Fruit fly (Drosophila melanogaster) ovary, adult (tissue): ENCODE data around the gene jigr1.
A peak's percentile ranks its signal among the peaks of the same experiment; 100 is the strongest.

Source experiments
- CG17801 ChIP-seq: fragments of 200-800 bp; optimal IDR thresholded peaks from 2 replicates; lab custom pipeline; 2019; ENCODE audit warnings: missing biosample characterization, mild to moderate bottlenecking, missing genetic modification characterization, moderate library complexity; ENCODE audit not compliant: partially characterized antibody

Gene jigr1

DNA sequence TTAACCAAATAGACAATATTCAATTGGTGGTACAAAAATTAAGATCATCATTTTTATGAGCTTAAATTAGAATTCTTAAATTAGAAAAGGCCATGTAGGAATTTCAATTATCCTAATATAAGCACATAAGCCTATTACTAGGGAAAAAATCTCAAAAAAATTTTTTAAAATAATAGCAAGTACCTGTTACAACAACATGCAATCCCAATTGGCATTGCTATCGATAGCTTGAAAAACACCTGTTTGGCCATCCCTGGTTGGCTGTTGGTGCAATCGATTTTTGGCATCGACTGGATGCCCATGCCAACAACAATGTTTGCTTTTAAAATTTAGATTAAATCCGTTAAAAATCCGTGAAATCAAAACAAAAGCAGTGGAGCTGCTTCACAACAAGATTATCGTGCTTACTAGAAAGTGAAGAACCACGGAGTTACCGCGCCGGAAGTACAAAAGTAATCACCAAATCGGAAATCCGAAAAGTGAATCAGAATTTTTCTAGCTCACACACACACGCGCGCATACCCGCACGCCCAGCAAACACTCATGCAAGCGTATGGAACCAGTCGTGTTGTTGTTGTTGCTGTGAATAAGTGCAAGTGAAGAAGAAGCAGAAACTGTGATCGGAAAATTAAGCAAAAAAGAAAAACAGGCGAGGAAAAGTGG, 24.0 kb downstream of the jigr1 start, which contains the start of gene RASSF8:
Gene RASSF8 (plus strand): TSS at position 265 of the 663 bp plus-strand sequence.
- peak; percentile 48 for TF ChIP-seq CG17801 (GFP tag; lab: Kevin White, UChicago)

DNA sequence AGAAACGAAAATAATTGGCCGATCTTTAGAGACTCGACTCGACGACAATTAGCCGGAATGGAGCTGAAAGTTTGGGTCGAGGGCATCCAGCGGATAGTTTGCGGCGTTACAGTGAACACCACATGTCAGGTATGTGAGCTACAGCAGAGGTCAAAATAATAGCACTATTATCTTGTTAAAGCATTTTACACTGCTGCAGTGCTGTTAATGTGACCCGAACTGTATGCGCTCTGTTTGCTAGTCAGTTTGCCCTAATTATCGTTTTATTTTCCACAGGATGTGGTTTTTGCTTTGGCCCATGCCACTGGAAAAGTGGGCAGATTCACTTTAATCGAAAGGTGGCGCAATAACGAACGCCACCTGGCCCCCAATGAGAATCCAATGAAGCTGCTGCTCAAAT, 24.7 kb downstream of the jigr1 start:
- no peak for TF ChIP-seq CG17801 (GFP tag; lab: Kevin White, UChicago)

DNA sequence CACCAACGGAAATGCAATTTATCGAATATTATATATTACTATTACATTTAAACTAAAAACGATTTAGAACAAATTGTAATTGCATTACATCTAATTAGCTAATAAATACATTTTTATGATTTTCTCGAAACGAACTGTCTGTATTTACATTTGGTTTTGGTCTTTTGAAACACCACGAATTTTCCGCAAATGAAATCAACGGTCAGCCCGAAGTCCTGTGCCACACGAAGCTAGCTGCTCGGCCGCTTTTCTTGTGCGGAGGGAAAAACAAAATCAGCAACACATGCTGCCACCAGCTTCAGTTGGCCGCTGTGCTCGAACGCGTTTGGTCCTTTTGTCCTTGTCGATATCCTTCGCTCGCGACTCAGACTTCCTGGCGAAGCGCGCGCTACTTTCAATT, 27.9 kb downstream of the jigr1 start, which contains the start of gene Lgr3:
Gene Lgr3 (plus strand): TSS at position 301 of the 400 bp plus-strand sequence.
- no peak for TF ChIP-seq CG17801 (GFP tag; lab: Kevin White, UChicago)

DNA sequence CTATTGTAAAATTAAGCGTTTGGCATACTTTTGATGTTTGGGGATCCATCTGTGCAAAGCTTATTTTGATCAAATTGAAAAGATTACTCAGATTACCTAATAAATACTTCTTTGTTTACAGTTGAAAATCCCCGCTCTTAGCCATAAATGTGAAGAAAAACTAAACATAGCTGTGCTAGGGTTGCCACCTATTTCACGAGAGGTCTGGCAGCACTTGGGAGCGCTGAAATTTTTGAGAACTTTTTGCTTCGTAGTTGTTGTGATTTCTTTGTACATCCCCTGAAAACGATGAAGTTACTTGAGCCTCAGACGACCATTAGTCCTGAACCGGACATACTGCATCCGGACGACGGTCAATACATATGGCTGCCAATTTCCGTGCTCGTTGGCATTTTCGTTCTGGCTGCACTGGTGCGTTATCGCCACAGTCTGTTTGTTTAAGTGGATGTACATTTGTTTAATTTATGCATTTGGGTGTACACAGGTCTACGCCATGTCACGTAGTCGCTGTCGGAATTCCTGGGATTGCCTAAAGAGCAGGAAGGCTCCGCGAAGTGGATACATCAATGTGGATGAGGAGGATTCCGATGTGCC, 40.9 kb downstream of the jigr1 start, which contains the start of the genes CG4730 and CG5039:
Gene CG4730 (minus strand): TSS at position 194 of the 594 bp plus-strand sequence.
Gene CG5039 (plus strand): TSS at position 195 of the 594 bp plus-strand sequence.
- no peak for TF ChIP-seq CG17801 (GFP tag; lab: Kevin White, UChicago)

DNA sequence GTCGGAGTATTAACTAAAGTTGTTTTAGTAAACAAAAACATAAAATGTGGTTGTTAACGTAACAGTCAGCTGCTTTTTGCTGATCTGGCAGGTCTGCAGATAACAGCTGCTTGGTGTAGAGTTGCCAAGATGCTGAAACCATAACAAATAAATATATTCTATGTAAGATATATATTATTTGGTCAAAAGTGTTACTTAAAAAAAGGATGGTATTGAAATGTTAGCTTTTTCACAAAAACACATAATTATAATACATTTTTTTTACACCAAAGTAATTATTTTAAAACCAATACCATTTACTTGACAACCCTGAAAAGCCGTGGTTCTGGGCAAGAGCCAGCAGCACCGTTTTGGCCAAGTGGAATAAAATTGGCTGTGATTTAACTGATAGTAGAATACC, 42.9 kb downstream of the jigr1 start, which contains the start of the genes CG4743 and Idh3g:
Gene CG4743 (minus strand): TSS at position 23 of the 400 bp plus-strand sequence.
Gene Idh3g (plus strand): TSS at position 318 of the 400 bp plus-strand sequence.
- peak; percentile 99 for TF ChIP-seq CG17801 (GFP tag; lab: Kevin White, UChicago)

DNA sequence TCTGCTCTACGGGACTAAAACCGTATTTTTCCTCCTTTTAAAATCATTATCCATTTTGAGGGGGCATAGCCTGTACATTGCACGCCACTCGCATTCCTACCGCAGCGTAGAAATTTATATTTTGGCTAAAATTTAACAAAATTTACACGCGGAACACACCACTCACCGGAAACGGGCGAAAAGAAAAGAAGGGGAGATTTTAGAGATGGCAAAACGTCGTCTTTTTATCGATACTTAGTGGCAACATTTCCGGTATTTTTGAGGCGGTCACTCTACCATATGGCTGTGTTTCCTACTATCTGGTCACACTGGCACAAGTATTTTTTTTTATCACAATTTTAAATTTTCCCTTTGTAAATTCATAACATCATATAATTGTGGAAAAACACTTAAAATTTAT, 47.2 kb downstream of the jigr1 start, which contains the start of gene RpL27:
Gene RpL27 (minus strand): TSS at position 193 of the 400 bp plus-strand sequence.
- peak; percentile 90 for TF ChIP-seq CG17801 (GFP tag; lab: Kevin White, UChicago)

DNA sequence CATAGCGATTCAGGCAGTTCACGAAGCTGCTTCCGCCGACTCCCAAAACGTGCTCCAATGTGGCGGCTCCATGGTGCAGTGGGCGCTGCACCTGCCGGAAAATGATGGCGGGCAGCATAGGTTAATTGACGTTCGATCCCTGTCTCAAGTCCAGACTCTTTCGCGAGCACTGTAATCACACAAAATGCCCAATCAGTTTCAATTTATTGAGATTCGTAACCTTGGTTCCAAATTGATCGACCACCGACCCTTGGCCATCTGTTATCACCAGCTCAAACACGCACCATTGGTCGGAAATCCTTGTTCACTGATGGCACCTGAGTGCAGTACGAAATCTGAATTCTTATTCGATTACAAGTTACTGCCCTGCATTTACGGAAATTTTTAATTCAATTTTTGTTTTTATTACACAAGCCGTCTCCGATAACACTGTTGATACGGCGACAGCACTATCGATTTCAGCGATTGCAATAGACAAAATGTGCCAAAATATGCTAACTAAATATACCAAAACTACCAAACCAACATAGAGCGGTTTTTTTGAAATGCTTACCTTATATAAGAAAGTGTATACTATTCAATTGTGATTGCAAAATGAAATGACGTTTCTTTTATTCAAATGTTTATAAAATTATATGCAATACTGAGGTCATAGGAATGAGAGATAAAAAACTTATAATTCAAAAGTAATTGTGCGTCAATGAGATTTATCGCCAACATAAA, 49.2 kb downstream of the jigr1 start, which contains the start of gene CLS:
Gene CLS (minus strand): TSS at position 673 of the 723 bp plus-strand sequence.
- TF ChIP-seq CG17801 (GFP tag; lab: Kevin White, UChicago), result no peak

DNA sequence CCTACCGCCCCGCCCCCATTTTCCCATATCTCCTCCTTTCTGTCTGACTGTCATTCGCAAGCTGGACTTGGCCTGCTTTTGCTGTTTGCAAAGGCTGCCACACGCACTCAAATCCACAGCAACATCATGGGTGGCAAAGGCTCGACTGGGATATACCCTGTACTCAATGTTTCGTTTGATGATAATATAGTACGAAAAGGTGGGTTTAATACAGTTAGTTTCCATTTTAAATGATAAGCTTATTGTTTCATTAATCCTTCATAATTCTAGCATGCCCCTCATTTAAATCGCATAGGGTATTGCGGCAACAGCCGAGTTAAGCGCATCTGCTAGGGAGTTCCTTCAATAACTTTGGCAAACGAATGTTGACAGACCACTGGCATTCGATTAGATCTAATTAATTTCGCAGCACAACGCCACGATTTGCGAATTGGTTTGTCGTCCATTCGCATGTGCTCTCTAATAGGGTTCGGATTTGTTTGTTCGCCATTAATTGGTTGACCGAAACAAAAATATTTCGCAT, 56.6 kb downstream of the jigr1 start:
- TF ChIP-seq CG17801 (GFP tag; lab: Kevin White, UChicago), result no peak
